Worm (Caenorhabditis elegans): ENCODE data around the gene scd-1.

The scd-1 gene

DNA sequence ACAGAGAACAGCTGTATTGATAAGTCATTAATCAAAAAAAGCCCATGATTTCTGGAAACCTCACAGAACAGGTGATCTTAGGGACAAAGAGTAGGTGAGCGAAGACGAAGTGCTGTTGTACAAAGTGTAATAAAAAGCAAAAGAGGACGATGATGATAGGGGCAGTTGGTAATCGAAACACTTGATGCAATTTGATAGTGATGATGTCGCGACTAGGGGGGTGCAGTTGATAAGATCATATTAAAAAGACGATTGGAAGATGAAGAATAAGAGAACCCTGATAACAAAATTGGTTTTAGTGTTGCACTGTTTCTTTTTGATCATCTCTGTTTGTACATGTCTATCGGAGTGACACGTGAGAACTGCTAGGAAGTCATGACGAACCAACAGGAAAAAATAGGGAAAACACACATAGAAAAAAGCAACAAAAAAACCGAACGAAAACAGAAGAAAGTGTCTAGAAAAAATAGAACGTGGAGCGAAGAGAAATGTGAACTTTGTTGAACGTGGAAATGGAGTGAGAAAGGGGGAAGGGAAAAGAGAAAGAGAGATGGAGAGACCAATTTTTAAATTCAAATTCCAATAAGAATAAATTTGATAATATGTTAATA lies 16.1 kb downstream of the scd-1 start (continued):
- TF ChIP-seq attf-4 (tag; optimal IDR thresholded peaks at IDR 0.05) (no peak), sdz-12 (GFP tag; optimal IDR thresholded peaks at IDR 0.05) (no peak), zip-2 (tag; optimal IDR thresholded peaks at IDR 0.05) (peak; percentile 13), mes-2 (tag; optimal IDR thresholded peaks at IDR 0.05; ENCODE audit: poor library complexity, severe bottlenecking) (no peak), ceh-44 (GFP tag; IDR thresholded peaks at IDR 0.05) (no peak), T26A8.4 (GFP tag; IDR thresholded peaks at IDR 0.05) (no peak), snpc-1.2 (GFP tag; IDR thresholded peaks at IDR 0.05) (no peak), ceh-82 (tag; optimal IDR thresholded peaks at IDR 0.05) (no peak), dmd-9 (GFP tag; IDR thresholded peaks at IDR 0.05) (no peak), dmd-8 (GFP tag; IDR thresholded peaks at IDR 0.05) (no peak), nhr-102 (tag; optimal IDR thresholded peaks at IDR 0.05) (peak; percentile 65), hif-1 (tag; optimal IDR thresholded peaks at IDR 0.05) (peak; percentile 15 to 59), fkh-10 (GFP tag; optimal IDR thresholded peaks at IDR 0.05) (no peak), nhr-237 (tag; optimal IDR thresholded peaks at IDR 0.05) (no peak), ceh-28 (tag; optimal IDR thresholded peaks at IDR 0.05) (no peak), rbr-2 (tag; optimal IDR thresholded peaks at IDR 0.05) (no peak), Y75B8A.6 (GFP tag; IDR thresholded peaks at IDR 0.05) (no peak), snpc-4 (tag; optimal IDR thresholded peaks at IDR 0.05) (no peak), mxl-3 (GFP tag; optimal IDR thresholded peaks at IDR 0.05) (peak; percentile 45), aly-2 (tag; optimal IDR thresholded peaks at IDR 0.05) (no peak), nhr-77 (tag; optimal IDR thresholded peaks at IDR 0.05) (peak; percentile 36), Y105C5A.15 (GFP tag; IDR thresholded peaks at IDR 0.05) (no peak), unc-130 (GFP tag; optimal IDR thresholded peaks at IDR 0.05) (no peak), F26F4.8 (GFP tag; conservative IDR thresholded peaks at IDR 0.05) (no peak), tra-1 (GFP tag; IDR thresholded peaks at IDR 0.05) (peak; percentile 76), F10B5.3 (tag; optimal IDR thresholded peaks at IDR 0.05) (no peak), daf-8 (GFP tag; IDR thresholded peaks at IDR 0.05) (no peak), jun-1 (tag; optimal IDR thresholded peaks at IDR 0.05) (no peak), lir-3 (tag; optimal IDR thresholded peaks at IDR 0.05) (no peak), daf-19 (GFP tag; conservative IDR thresholded peaks at IDR 0.05) (no peak), F49E8.2 (tag; optimal IDR thresholded peaks at IDR 0.05; ENCODE audit: borderline replicate concordance) (no peak), ceh-20 (GFP tag; IDR thresholded peaks at IDR 0.05) (peak; percentile 88), lin-13 (GFP tag; optimal IDR thresholded peaks at IDR 0.05) (no peak), nhr-11 (tag; optimal IDR thresholded peaks at IDR 0.05) (peak; percentile 67), Y5F2A.4 (GFP tag; optimal IDR thresholded peaks at IDR 0.05) (no peak), T20F7.1 (GFP tag; optimal IDR thresholded peaks at IDR 0.05) (peak; percentile 66), fos-1 (tag; optimal IDR thresholded peaks at IDR 0.05) (no peak), lin-39 (tag; optimal IDR thresholded peaks at IDR 0.05) (no peak), lin-15B (tag; optimal IDR thresholded peaks at IDR 0.05) (no peak), nhr-6 (tag; optimal IDR thresholded peaks at IDR 0.05) (no peak), ZK546.5 (tag; optimal IDR thresholded peaks at IDR 0.05) (no peak), ZK337.2 (GFP tag; IDR thresholded peaks at IDR 0.05) (no peak), nhr-111 (GFP tag; optimal IDR thresholded peaks at IDR 0.05) (no peak), F37D6.2 (tag; optimal IDR thresholded peaks at IDR 0.05) (no peak), ztf-7 (tag; optimal IDR thresholded peaks at IDR 0.05) (no peak), lin-1 (GFP tag; IDR thresholded peaks at IDR 0.05) (peak; percentile 81), unc-39 (tag; optimal IDR thresholded peaks at IDR 0.05) (no peak), daf-12 (tag; optimal IDR thresholded peaks at IDR 0.05) (no peak), Y48G9A.11 (GFP tag; IDR thresholded peaks at IDR 0.05) (no peak), nhr-48 (tag; optimal IDR thresholded peaks at IDR 0.05) (peak; percentile 86), hlh-11 (tag; optimal IDR thresholded peaks at IDR 0.05) (peak; percentile 92), aha-1 (tag) (peak; percentile 61), spr-1 (tag; optimal IDR thresholded peaks at IDR 0.05) (no peak)

All from whole organism, L4 larva.